Worm (Caenorhabditis elegans) whole organism, young adult: ENCODE results near the gene rev-3.

Experiments used
- B0336.3 ChIP-seq: fragments of 200-800 bp; sonication (Bioruptor generic); IDR thresholded peaks from 2 replicates; pipeline ENCODE4 v1.3.6; 2022; ENCODE audit warnings: missing genetic modification characterization, missing compliant biosample characterization
- D2030.7 ChIP-seq: fragments of 200-800 bp; sonication (Bioruptor generic); IDR thresholded peaks from 2 replicates; pipeline ENCODE4 v1.3.6; 2022; ENCODE audit warnings: missing genetic modification reagents, missing genetic modification characterization, missing compliant biosample characterization
- F23B12.7 ChIP-seq: sonication (generic microtip); optimal IDR thresholded peaks from 2 replicates; lab custom pipeline; 2017; ENCODE audit warnings: missing genetic modification characterization, mild to moderate bottlenecking, missing compliant biosample characterization, antibody characterized with exemption, moderate library complexity; ENCODE audit not compliant: insufficient read depth
- F57C9.4 ChIP-seq: sonication (generic microtip); optimal IDR thresholded peaks from 2 replicates; lab custom pipeline; 2017; ENCODE audit warnings: mild to moderate bottlenecking, missing genetic modification characterization, missing compliant biosample characterization
- Y53G8AR.9 ChIP-seq: fragments of 200-800 bp; sonication (Bioruptor generic); conservative IDR thresholded peaks from 2 replicates; pipeline ENCODE4 v1.3.6; 2022; ENCODE audit warnings: missing genetic modification reagents, missing genetic modification characterization, missing compliant biosample characterization
- Y56A3A.18 ChIP-seq: fragments of 200-800 bp; sonication (Bioruptor generic); IDR thresholded peaks from 2 replicates; pipeline ENCODE4 v1.3.6; 2022; ENCODE audit warnings: missing genetic modification reagents, missing genetic modification characterization, missing compliant biosample characterization
- Y79H2A.3 ChIP-seq: fragments of 200-800 bp; sonication (Bioruptor generic); conservative IDR thresholded peaks from 2 replicates; pipeline ENCODE4 v1.3.6; 2022; ENCODE audit warnings: missing genetic modification reagents, missing genetic modification characterization, missing compliant biosample characterization
- akir-1 ChIP-seq: fragments of 200-800 bp; sonication (Bioruptor generic); optimal IDR thresholded peaks from 2 replicates; lab custom pipeline; 2018; ENCODE audit warnings: mild to moderate bottlenecking, missing genetic modification characterization, moderate library complexity, missing compliant biosample characterization
- aptf-2 ChIP-seq: fragments of 200-800 bp; sonication (Bioruptor generic); conservative IDR thresholded peaks from 2 replicates; pipeline ENCODE4 v1.3.6; 2022; ENCODE audit warnings: missing genetic modification reagents, missing genetic modification characterization, missing compliant biosample characterization
- attf-3 ChIP-seq: fragments of 200-800 bp; sonication (Bioruptor generic); conservative IDR thresholded peaks from 2 replicates; pipeline ENCODE4 v1.3.6; 2022; ENCODE audit warnings: missing genetic modification reagents, missing genetic modification characterization, missing compliant biosample characterization
- attf-5 ChIP-seq: fragments of 200-800 bp; sonication (Bioruptor generic); optimal IDR thresholded peaks from 2 replicates; lab custom pipeline; 2018; ENCODE audit warnings: mild to moderate bottlenecking, missing genetic modification characterization, missing compliant biosample characterization
- ccch-3 ChIP-seq: fragments of 200-800 bp; sonication (Bioruptor generic); optimal IDR thresholded peaks from 2 replicates; lab custom pipeline; 2018; ENCODE audit warnings: mild to moderate bottlenecking, missing genetic modification characterization, missing compliant biosample characterization
- cebp-1 ChIP-seq, 2 experiments: fragments of 200-800 bp in 1 of 2; sonication (Bioruptor generic) in 1 of 2; sonication (generic microtip) in 1 of 2; IDR thresholded peaks in 1 of 2; optimal IDR thresholded peaks in 1 of 2; 2 replicates each; pipeline versions ENCODE4 v1.3.6 to Lab custom; 2017 to 2022; ENCODE audit warnings: missing compliant biosample characterization in 2 of 2, missing genetic modification characterization in 2 of 2, mild to moderate bottlenecking in 1 of 2, missing genetic modification reagents in 1 of 2, moderate library complexity in 1 of 2
- die-1 ChIP-seq: sonication (generic microtip); optimal IDR thresholded peaks from 2 replicates; lab custom pipeline; 2016; ENCODE audit warnings: missing genotype, mild to moderate bottlenecking, missing genetic modification characterization, missing compliant biosample characterization
- dox-1 ChIP-seq: fragments of 200-800 bp; sonication (Bioruptor generic); IDR thresholded peaks from 2 replicates; pipeline ENCODE4 v1.3.6; 2022; ENCODE audit warnings: missing genetic modification reagents, missing genetic modification characterization, missing compliant biosample characterization
- dpl-1 ChIP-seq: fragments of 150-350 bp; optimal IDR thresholded peaks from 2 replicates; lab custom pipeline; 2014; ENCODE audit warnings: missing biosample characterization, missing genetic modification reagents, missing genetic modification characterization
- efl-1 ChIP-seq: fragments of 150-350 bp; optimal IDR thresholded peaks from 2 replicates; lab custom pipeline; 2014; ENCODE audit warnings: missing biosample characterization, missing genetic modification reagents, missing genetic modification characterization
- egrh-3 ChIP-seq: fragments of 200-800 bp; sonication (Bioruptor generic); IDR thresholded peaks from 2 replicates; pipeline ENCODE4 v1.3.6; 2022; ENCODE audit warnings: missing genetic modification reagents, missing genetic modification characterization, missing compliant biosample characterization
- him-1 ChIP-seq: sonication (generic microtip); optimal IDR thresholded peaks from 2 replicates; lab custom pipeline; 2016; ENCODE audit warnings: missing genotype, missing genetic modification reagents, missing genetic modification characterization, missing compliant biosample characterization
- hmg-20 ChIP-seq: fragments of 200-800 bp; sonication (Bioruptor generic); IDR thresholded peaks from 2 replicates; pipeline ENCODE4 v1.3.6; 2022; ENCODE audit warnings: missing genetic modification reagents, missing genetic modification characterization, missing compliant biosample characterization
- let-526 ChIP-seq: fragments of 200-800 bp; sonication (Bioruptor generic); IDR thresholded peaks from 2 replicates; pipeline ENCODE4 v1.3.6; 2022; ENCODE audit warnings: missing genetic modification reagents, missing genetic modification characterization, missing compliant biosample characterization
- lin-40 ChIP-seq: sonication (generic microtip); optimal IDR thresholded peaks from 2 replicates; lab custom pipeline; 2016; ENCODE audit warnings: missing genetic modification characterization, mild to moderate bottlenecking, missing compliant biosample characterization, missing genotype, missing genetic modification reagents
- lin-54 ChIP-seq: fragments of 200-800 bp; sonication (Bioruptor generic); optimal IDR thresholded peaks from 2 replicates; lab custom pipeline; 2018; ENCODE audit warnings: mild to moderate bottlenecking, missing genetic modification characterization, missing compliant biosample characterization
- lsl-1 ChIP-seq: fragments of 200-800 bp; sonication (Bioruptor generic); optimal IDR thresholded peaks from 2 replicates; lab custom pipeline; 2018; ENCODE audit warnings: mild to moderate bottlenecking, missing genetic modification characterization, moderate library complexity, missing compliant biosample characterization
- madf-6 ChIP-seq: fragments of 200-800 bp; sonication (Bioruptor generic); IDR thresholded peaks from 2 replicates; pipeline ENCODE4 v1.3.6; 2022; ENCODE audit warnings: missing genetic modification reagents, missing genetic modification characterization, missing compliant biosample characterization
- madf-8 ChIP-seq: fragments of 200-800 bp; sonication (Bioruptor generic); conservative IDR thresholded peaks from 2 replicates; pipeline ENCODE4 v1.3.6; 2022; ENCODE audit warnings: missing genetic modification reagents, missing genetic modification characterization, missing compliant biosample characterization
- mes-4 ChIP-seq: sonication (generic microtip); optimal IDR thresholded peaks from 2 replicates; lab custom pipeline; 2016; ENCODE audit warnings: missing genotype, missing genetic modification characterization, missing compliant biosample characterization
- mxl-1 ChIP-seq: sonication (generic microtip); optimal IDR thresholded peaks from 2 replicates; lab custom pipeline; 2016; ENCODE audit warnings: missing genetic modification characterization, missing compliant biosample characterization
- nfyb-1 ChIP-seq: fragments of 200-800 bp; sonication (Bioruptor generic); IDR thresholded peaks from 2 replicates; pipeline ENCODE4 v1.3.6; 2022; ENCODE audit warnings: missing genetic modification reagents, missing genetic modification characterization, missing compliant biosample characterization
- nhr-80 ChIP-seq: sonication (generic microtip); optimal IDR thresholded peaks from 2 replicates; lab custom pipeline; 2016; ENCODE audit warnings: missing genetic modification characterization, missing compliant biosample characterization
- pbrm-1 ChIP-seq: fragments of 200-800 bp; sonication (Bioruptor generic); IDR thresholded peaks from 2 replicates; pipeline ENCODE4 v1.3.6; 2022; ENCODE audit warnings: missing genetic modification reagents, missing genetic modification characterization, missing compliant biosample characterization
- snpc-1.1 ChIP-seq: sonication (generic microtip); optimal IDR thresholded peaks from 2 replicates; lab custom pipeline; 2017; ENCODE audit warnings: missing genetic modification characterization, mild to moderate bottlenecking, missing compliant biosample characterization, antibody characterized with exemption, moderate library complexity, missing genotype, missing genetic modification reagents; ENCODE audit not compliant: insufficient read depth
- snpc-1.3 ChIP-seq: sonication (generic microtip); optimal IDR thresholded peaks from 2 replicates; lab custom pipeline; 2017; ENCODE audit warnings: missing genetic modification characterization, mild to moderate bottlenecking, missing compliant biosample characterization, antibody characterized with exemption, moderate library complexity, missing genotype, missing genetic modification reagents; ENCODE audit not compliant: insufficient read depth
- snpc-4 ChIP-seq, 5 experiments: fragments of 150-350 bp in 1 of 5; sonication (generic microtip) in 4 of 5; optimal IDR thresholded peaks; 2 replicates each; lab custom pipeline; 2014 to 2018; ENCODE audit warnings: missing genetic modification characterization in 5 of 5, missing biosample characterization in 3 of 5, antibody characterized with exemption in 2 of 5, mild to moderate bottlenecking in 2 of 5, missing compliant biosample characterization in 2 of 5, missing genotype in 2 of 5, moderate library complexity in 2 of 5, missing genetic modification reagents in 1 of 5
- unc-130 ChIP-seq: sonication (generic microtip); optimal IDR thresholded peaks from 2 replicates; lab custom pipeline; 2016; ENCODE audit warnings: missing genetic modification reagents, missing genetic modification characterization, missing compliant biosample characterization
- zfh-2 ChIP-seq: fragments of 200-800 bp; sonication (Bioruptor generic); conservative IDR thresholded peaks from 2 replicates; pipeline ENCODE4 v1.3.6; 2022; ENCODE audit warnings: missing genetic modification reagents, missing genetic modification characterization, missing compliant biosample characterization
- ztf-18 ChIP-seq: sonication (generic microtip); optimal IDR thresholded peaks from 2 replicates; lab custom pipeline; 2016; ENCODE audit warnings: missing genotype, mild to moderate bottlenecking, missing genetic modification characterization, missing compliant biosample characterization

The rev-3 gene

ce11 chrIII:5805273-5805672 lies 14.8 kb upstream of the rev-3 start, which contains the start of gene R12B2.3:
Gene R12B2.3, plus strand, starts transcription at chrIII:5805573.
- TF ChIP-seq lsl-1 (no peak), Y56A3A.18 (no peak)
- TF ChIP-seq, all 124 proteins: peak for 0

ce11 chrIII:5802971-5803370 lies 12.5 kb upstream of the rev-3 start, which contains the start of the genes polq-1 and him-10:
Gene polq-1, minus strand, starts transcription at chrIII:5803160.
Gene him-10, plus strand, starts transcription at chrIII:5803260.
- peak; percentile 50 for TF ChIP-seq lsl-1
- TF ChIP-seq efl-1 (GFP tag; lab: Kevin White, UChicago) = peak; percentile 81
- TF ChIP-seq dpl-1 (GFP tag; lab: Kevin White, UChicago) = peak; percentile 59
- TF ChIP-seq unc-130 (GFP tag; lab: Kevin White, UChicago) = peak; percentile 40
- peak; percentile 56 for TF ChIP-seq dox-1
- TF ChIP-seq snpc-1.1 (tag; lab: Kevin White, UChicago) = no peak
- TF ChIP-seq madf-8 (GFP tag; lab: Robert Waterston, UW) = peak; percentile 36; the same call in 1 of the 2 replicates
- peak; percentile 54 for TF ChIP-seq lin-54 (GFP tag; lab: Kevin White, UChicago)
- TF ChIP-seq attf-5 = peak; percentile 11
- no peak for TF ChIP-seq nfyb-1
- peak; percentile 38; the same call in 1 of the 2 replicates for TF ChIP-seq madf-6 (GFP tag; lab: Robert Waterston, UW)
- TF ChIP-seq, all 124 proteins: peak for 9

DNA sequence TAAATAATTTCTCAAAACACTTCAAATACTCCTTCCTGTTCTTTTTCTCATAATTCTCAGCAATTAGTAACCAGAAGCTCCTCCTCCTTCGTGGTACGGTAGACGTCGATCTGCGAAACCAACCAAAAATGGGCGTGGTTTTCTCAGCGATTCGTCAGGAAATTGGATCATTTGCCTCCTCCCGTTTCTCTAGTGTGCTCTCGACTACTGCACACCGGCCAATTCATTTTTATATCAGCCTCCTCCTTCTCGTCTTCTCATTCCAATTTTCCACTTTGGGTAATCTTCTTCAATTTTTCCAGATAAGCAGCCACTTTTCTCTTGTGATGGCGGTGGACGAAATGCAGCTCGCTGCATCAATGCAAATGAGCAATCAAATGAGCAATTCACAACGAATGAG lies 8.3 kb upstream of the rev-3 start, which contains the start of gene ceh-10:
Gene ceh-10 (plus strand): TSS at position 301 of the 400 bp plus-strand sequence.
- TF ChIP-seq mxl-1 (tag; lab: Kevin White, UChicago) (no peak), attf-3 (GFP tag; lab: Robert Waterston, UW) (no peak)

ce11 chrIII:5794982-5795381 lies 4.5 kb upstream of the rev-3 start:
- TF ChIP-seq madf-8 (GFP tag; lab: Robert Waterston, UW) (no peak), snpc-1.3 (tag; lab: Kevin White, UChicago) (no peak), him-1 (tag; lab: Kevin White, UChicago) (no peak), ccch-3 (no peak), die-1 (tag; lab: Kevin White, UChicago) (no peak), cebp-1 (GFP tag; IDR thresholded peaks at IDR 0.05; lab: Robert Waterston, UW) (no peak), cebp-1 (tag; optimal IDR thresholded peaks at IDR 0.05; lab: Kevin White, UChicago) (no peak), madf-6 (GFP tag; lab: Robert Waterston, UW) (no peak), dox-1 (no peak), F57C9.4 (tag; lab: Kevin White, UChicago) (no peak), akir-1 (no peak)

DNA sequence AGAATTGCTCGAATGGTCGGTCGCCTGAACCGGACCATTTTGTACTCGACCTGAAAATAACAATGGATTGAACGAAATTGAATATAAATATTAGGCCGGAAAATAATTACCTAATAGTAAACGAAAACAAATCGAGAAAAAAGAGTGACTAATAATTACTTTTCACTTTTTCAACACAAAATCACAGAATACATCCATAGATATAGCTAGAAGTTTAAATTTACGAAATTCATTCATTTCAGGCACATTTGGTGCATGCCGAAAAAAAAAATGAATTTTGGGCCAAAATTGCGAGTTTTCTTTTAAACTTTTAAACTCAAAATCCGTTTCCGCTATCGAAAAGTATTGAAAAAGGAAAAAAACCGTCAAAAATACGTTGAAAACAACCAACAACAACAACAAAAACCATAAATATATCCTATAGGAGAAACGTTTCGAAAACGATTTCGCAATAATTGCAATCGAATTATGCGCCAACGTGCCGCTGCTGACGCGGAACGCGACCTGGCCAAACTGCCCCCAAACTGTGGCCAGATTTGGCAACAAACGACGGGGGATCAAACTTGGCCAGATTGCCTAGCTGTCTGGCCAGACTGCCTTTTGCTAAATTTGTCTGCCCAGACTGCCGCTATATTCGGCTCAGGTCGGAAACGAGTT lies 5.0 kb downstream of the rev-3 start, which contains the start of gene Y37B11A.3:
Gene Y37B11A.3 (minus strand): TSS at position 51 of the 657 bp plus-strand sequence.
- no peak for TF ChIP-seq Y79H2A.3 (GFP tag; lab: Robert Waterston, UW)
- TF ChIP-seq attf-3 (GFP tag; lab: Robert Waterston, UW) = 0 out of 2 replicates have a peak, but pooled peaks have one; percentile 27
- peak; percentile 73 for TF ChIP-seq lin-54 (GFP tag; lab: Kevin White, UChicago)
- TF ChIP-seq D2030.7 (GFP tag; lab: Robert Waterston, UW) = 0 out of 2 replicates have a peak, but pooled peaks have one; percentile 11
- TF ChIP-seq snpc-4 (GFP tag; optimal IDR thresholded peaks at IDR 0.05; lab: Kevin White, UChicago) = no peak
- TF ChIP-seq snpc-4 (tag; optimal IDR thresholded peaks at IDR 0.05; lab: Kevin White, UChicago) = peak in 2 of 4 experiments; percentile 7 to 41
- TF ChIP-seq pbrm-1 (GFP tag; lab: Robert Waterston, UW) = peak; percentile 64
- TF ChIP-seq lin-40 (tag; lab: Kevin White, UChicago) = peak; percentile 72
- 0 out of 2 replicates have a peak, but pooled peaks have one; percentile 37 for TF ChIP-seq Y56A3A.18
- TF ChIP-seq aptf-2 (GFP tag; lab: Robert Waterston, UW) = no peak
- TF ChIP-seq Y53G8AR.9 (GFP tag; lab: Robert Waterston, UW) = peak; percentile 74
- peak; percentile 84 for TF ChIP-seq let-526 (GFP tag; lab: Robert Waterston, UW)
- TF ChIP-seq F23B12.7 (tag; lab: Kevin White, UChicago) = peak; percentile 21
- peak; percentile 46; the same call in 1 of the 2 replicates for TF ChIP-seq B0336.3 (GFP tag; lab: Robert Waterston, UW)
- TF ChIP-seq mes-4 (tag; lab: Kevin White, UChicago) = no peak
- TF ChIP-seq zfh-2 = peak; percentile 85
- no peak for TF ChIP-seq hmg-20 (GFP tag; lab: Robert Waterston, UW)
- peak; percentile 93 for TF ChIP-seq ztf-18
- no peak; the same call in 1 of the 2 replicates for TF ChIP-seq egrh-3
- TF ChIP-seq nhr-80 (tag; lab: Kevin White, UChicago) = peak; percentile 43
